Worm (Caenorhabditis elegans) whole organism, L3 larva: Measurements from ENCODE around the gene K09E2.3.

ENCODE experiments used
- ama-1 ChIP-seq: fragments of 150-350 bp; optimal IDR thresholded peaks from 2 replicates; lab custom pipeline; 2018
- ceh-82 ChIP-seq: fragments of 150-350 bp; optimal IDR thresholded peaks from 2 replicates; lab custom pipeline; 2014; ENCODE audit warnings: missing biosample characterization, missing genetic modification characterization
- ceh-9 ChIP-seq: sonication (generic microtip); optimal IDR thresholded peaks from 2 replicates; lab custom pipeline; 2018; ENCODE audit warnings: missing biosample characterization, missing genetic modification characterization
- egl-27 ChIP-seq: sonication (generic microtip); optimal IDR thresholded peaks from 4 replicates; lab custom pipeline; 2017; ENCODE audit warnings: missing biosample characterization, missing genetic modification reagents, missing genetic modification characterization
- egl-5 ChIP-seq: fragments of 150-350 bp; optimal IDR thresholded peaks from 2 replicates; lab custom pipeline; 2017; ENCODE audit warnings: missing biosample characterization, missing genetic modification reagents, missing genetic modification characterization, inconsistent platforms
- elt-2 ChIP-seq: sonication (generic microtip); optimal IDR thresholded peaks from 2 replicates; lab custom pipeline; 2016; ENCODE audit warnings: missing genetic modification reagents, mild to moderate bottlenecking, missing genetic modification characterization, missing compliant biosample characterization
- elt-3 ChIP-seq, 3 experiments: fragments of 150-350 bp in 1 of 3; sonication (generic microtip) in 2 of 3; optimal IDR thresholded peaks; 2 replicates in 2 of 3; 4 replicates in 1 of 3; lab custom pipeline; 2014 to 2017; ENCODE audit warnings: missing biosample characterization in 3 of 3, missing genetic modification characterization in 3 of 3
- fkh-2 ChIP-seq: fragments of 150-350 bp; optimal IDR thresholded peaks from 2 replicates; lab custom pipeline; 2014; ENCODE audit warnings: missing biosample characterization, missing genetic modification reagents, missing genetic modification characterization
- fos-1 ChIP-seq: fragments of 150-350 bp; optimal IDR thresholded peaks from 2 replicates; lab custom pipeline; 2014; ENCODE audit warnings: missing biosample characterization, missing genetic modification characterization
- hmg-11 ChIP-seq: sonication (generic microtip); optimal IDR thresholded peaks from 2 replicates; lab custom pipeline; 2016; ENCODE audit warnings: missing genetic modification characterization, missing compliant biosample characterization
- jun-1 ChIP-seq: fragments of 150-350 bp; optimal IDR thresholded peaks from 2 replicates; lab custom pipeline; 2014; ENCODE audit warnings: missing biosample characterization, missing genetic modification reagents, missing genetic modification characterization
- lin-15B ChIP-seq: fragments of 150-350 bp; optimal IDR thresholded peaks from 2 replicates; lab custom pipeline; 2014; ENCODE audit warnings: missing biosample characterization, missing genetic modification characterization
- lsy-12 ChIP-seq: sonication (generic microtip); optimal IDR thresholded peaks from 2 replicates; lab custom pipeline; 2016; ENCODE audit warnings: mild to moderate bottlenecking, missing genetic modification characterization, missing compliant biosample characterization
- mdl-1 ChIP-seq: fragments of 150-350 bp; optimal IDR thresholded peaks from 2 replicates; lab custom pipeline; 2014; ENCODE audit warnings: missing biosample characterization, missing genetic modification characterization
- mml-1 ChIP-seq: fragments of 150-350 bp; sonication (generic microtip); optimal IDR thresholded peaks from 3 replicates; lab custom pipeline; 2014; ENCODE audit warnings: missing biosample characterization, missing genetic modification characterization
- nfya-1 ChIP-seq: sonication (generic microtip); optimal IDR thresholded peaks from 2 replicates; lab custom pipeline; 2017; ENCODE audit warnings: missing genetic modification characterization, mild to moderate bottlenecking, missing compliant biosample characterization, antibody characterized with exemption, moderate library complexity; ENCODE audit not compliant: insufficient read depth
- nhr-12 ChIP-seq: fragments of 150-350 bp; optimal IDR thresholded peaks from 2 replicates; lab custom pipeline; 2014; ENCODE audit warnings: missing biosample characterization, missing genetic modification characterization
- nhr-237 ChIP-seq: fragments of 150-350 bp; optimal IDR thresholded peaks from 2 replicates; lab custom pipeline; 2014; ENCODE audit warnings: missing biosample characterization, missing genetic modification characterization
- nhr-25 ChIP-seq: sonication (generic microtip); optimal IDR thresholded peaks from 2 replicates; lab custom pipeline; 2017; ENCODE audit warnings: missing biosample characterization, missing genetic modification characterization
- nhr-43 ChIP-seq: sonication (generic microtip); optimal IDR thresholded peaks from 2 replicates; lab custom pipeline; 2016; ENCODE audit warnings: mild to moderate bottlenecking, missing genetic modification characterization, missing compliant biosample characterization; ENCODE audit not compliant: poor library complexity, severe bottlenecking
- nhr-67 ChIP-seq: fragments of 150-350 bp; optimal IDR thresholded peaks from 2 replicates; lab custom pipeline; 2014; ENCODE audit warnings: missing biosample characterization, missing genetic modification characterization
- pha-4 ChIP-seq: fragments of 150-350 bp; optimal IDR thresholded peaks from 2 replicates; lab custom pipeline; 2014; ENCODE audit warnings: missing biosample characterization, missing genetic modification reagents, missing genetic modification characterization
- pqm-1 ChIP-seq: fragments of 150-350 bp; optimal IDR thresholded peaks from 2 replicates; lab custom pipeline; 2017; ENCODE audit warnings: missing biosample characterization, missing genetic modification characterization, inconsistent platforms
- sea-2 ChIP-seq: fragments of 150-350 bp; sonication (generic microtip); optimal IDR thresholded peaks from 4 replicates; lab custom pipeline; 2014; ENCODE audit warnings: missing biosample characterization, missing genetic modification reagents, missing genetic modification characterization
- skn-1 ChIP-seq: fragments of 150-350 bp; optimal IDR thresholded peaks from 2 replicates; lab custom pipeline; 2014; ENCODE audit warnings: missing biosample characterization, missing genetic modification characterization
- snpc-4 ChIP-seq: fragments of 150-350 bp; optimal IDR thresholded peaks from 2 replicates; lab custom pipeline; 2014; ENCODE audit warnings: missing biosample characterization, missing genetic modification characterization
- tbx-2 ChIP-seq: sonication (generic microtip); optimal IDR thresholded peaks from 2 replicates; lab custom pipeline; 2016; ENCODE audit warnings: mild to moderate bottlenecking, missing genetic modification characterization, missing compliant biosample characterization
- unc-39 ChIP-seq: sonication (generic microtip); optimal IDR thresholded peaks from 4 replicates; lab custom pipeline; 2017; ENCODE audit warnings: missing biosample characterization, missing genetic modification characterization
- unc-62 ChIP-seq: fragments of 150-350 bp; sonication (generic microtip); optimal IDR thresholded peaks from 4 replicates; lab custom pipeline; 2014; ENCODE audit warnings: missing biosample characterization, missing genetic modification reagents, missing genetic modification characterization
- zag-1 ChIP-seq: fragments of 150-350 bp; optimal IDR thresholded peaks from 2 replicates; lab custom pipeline; 2014; ENCODE audit warnings: missing biosample characterization, missing genetic modification characterization
- ztf-11 ChIP-seq: fragments of 150-350 bp; optimal IDR thresholded peaks from 2 replicates; lab custom pipeline; 2014; ENCODE audit warnings: missing biosample characterization, missing genetic modification characterization

K09E2.3 gene

DNA sequence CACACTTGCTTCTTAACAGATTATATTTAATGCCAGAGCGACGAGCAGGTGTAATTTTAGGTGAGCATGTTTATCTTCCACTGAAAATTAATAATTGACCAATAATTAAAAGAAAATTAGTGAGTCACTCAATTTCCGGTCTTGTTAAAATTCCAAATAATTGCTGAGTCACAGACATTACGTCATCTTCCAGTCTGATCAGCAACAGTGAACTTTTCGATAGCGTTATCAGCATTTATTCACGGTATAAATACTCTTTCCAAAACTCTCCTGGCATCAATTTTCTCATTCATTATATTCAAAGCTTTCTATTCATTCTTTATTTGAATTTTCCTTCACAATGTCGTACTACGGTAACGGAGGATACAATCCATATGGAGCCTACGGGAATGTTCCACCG lies 36.5 kb downstream of the K09E2.3 start, which contains the start of gene kreg-1:
Gene kreg-1, plus strand, starts transcription at position 341 of the 400 bp plus-strand sequence.
- TF ChIP-seq elt-2 (tag; lab: Kevin White, UChicago) (peak; percentile 56), lsy-12 (tag; lab: Kevin White, UChicago) (no peak), mml-1 (tag; lab: Kevin White, UChicago) (no peak), pqm-1 (peak; percentile 83)
- TF ChIP-seq, all 47 proteins: peak for 2

DNA sequence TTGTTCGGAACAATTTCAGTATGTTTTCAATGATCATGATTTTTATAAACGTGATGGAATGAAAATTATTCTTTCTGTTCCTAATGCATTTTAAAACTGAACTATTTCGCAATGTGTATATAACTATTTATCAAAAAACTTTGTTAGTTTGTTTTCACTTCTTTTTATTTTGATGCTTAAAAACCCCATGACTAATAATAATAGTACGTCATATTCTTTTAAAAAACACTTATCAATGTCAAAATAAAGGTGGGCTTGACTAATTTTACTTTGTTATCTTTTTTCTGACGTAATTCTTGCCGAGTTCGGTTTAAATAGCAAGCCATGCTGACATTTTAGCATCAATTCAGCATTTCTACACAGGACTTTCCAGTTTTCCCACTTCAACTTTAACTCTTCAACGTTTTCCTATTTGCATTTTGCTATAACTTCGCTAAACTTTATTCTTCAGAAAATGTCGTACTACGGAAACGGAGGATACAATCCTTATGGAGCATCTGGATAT lies 38.3 kb downstream of the K09E2.3 start, which contains the start of gene F53A9.1:
Gene F53A9.1, plus strand, starts transcription at position 455 of the 505 bp plus-strand sequence.
- TF ChIP-seq ztf-11 (tag; lab: Kevin White, UChicago) (no peak), ceh-9 (no peak), pqm-1 (peak; percentile 18), fos-1 (tag; lab: Kevin White, UChicago) (no peak), nfya-1 (no peak), elt-2 (tag; lab: Kevin White, UChicago) (peak; percentile 28), lin-15B (tag; lab: Kevin White, UChicago) (no peak), fkh-2 (tag; lab: Kevin White, UChicago) (no peak), hmg-11 (tag; lab: Kevin White, UChicago) (no peak), pha-4 (tag; lab: Kevin White, UChicago) (peak; percentile 1), mdl-1 (tag; lab: Kevin White, UChicago) (no peak)

- TF ChIP-seq elt-2 (tag; lab: Kevin White, UChicago) (peak; percentile 89), mml-1 (tag; lab: Kevin White, UChicago) (no peak), pha-4 (tag; lab: Kevin White, UChicago) (peak; percentile 40), fkh-2 (tag; lab: Kevin White, UChicago) (no peak), skn-1 (tag; lab: Kevin White, UChicago) (peak; percentile 55), jun-1 (peak; percentile 43), pqm-1 (peak; percentile 77)
- TF ChIP-seq, all 47 proteins: peak for 5
These were observed 39.8 kb downstream of the K09E2.3 start for ce11 chrX:8712662-8713061.

ce11 chrX:8713754-8714295 lies 40.9 kb downstream of the K09E2.3 start, which contains the start of gene F53A9.6:
Gene F53A9.6 (minus strand): TSS chrX:8713804.
- TF ChIP-seq sea-2, result no peak
- no peak for TF ChIP-seq ama-1
- peak; percentile 44 for TF ChIP-seq jun-1
- no peak for TF ChIP-seq tbx-2 (tag; lab: Kevin White, UChicago)
- TF ChIP-seq egl-5 (tag; lab: Kevin White, UChicago), result no peak
- TF ChIP-seq fos-1 (tag; lab: Kevin White, UChicago), result no peak
- TF ChIP-seq nhr-25 (tag; lab: Kevin White, UChicago), result no peak
- no peak for TF ChIP-seq lin-15B (tag; lab: Kevin White, UChicago)
- no peak for TF ChIP-seq nhr-43 (tag; lab: Kevin White, UChicago)
- peak; percentile 73 for TF ChIP-seq pqm-1
- TF ChIP-seq egl-27, result no peak
- TF ChIP-seq pha-4 (tag; lab: Kevin White, UChicago), result peak; percentile 49
- no peak for TF ChIP-seq ztf-11 (tag; lab: Kevin White, UChicago)
- TF ChIP-seq elt-3 (tag; optimal IDR thresholded peaks at IDR 0.05; lab: Kevin White, UChicago), result no peak
- TF ChIP-seq zag-1 (tag; lab: Kevin White, UChicago), result no peak
- TF ChIP-seq nhr-67 (tag; lab: Kevin White, UChicago), result no peak
- peak; percentile 77 for TF ChIP-seq elt-2 (tag; lab: Kevin White, UChicago)
- TF ChIP-seq hmg-11 (tag; lab: Kevin White, UChicago), result no peak
- TF ChIP-seq unc-62 (GFP tag; lab: Kevin White, UChicago), result no peak
- TF ChIP-seq, all 47 proteins: peak for 4

ce11 chrX:8714845-8715244 lies 42.0 kb downstream of the K09E2.3 start:
- no peak for TF ChIP-seq lsy-12 (tag; lab: Kevin White, UChicago)
- TF ChIP-seq elt-2 (tag; lab: Kevin White, UChicago), result peak; percentile 56

- no peak for TF ChIP-seq nfya-1
- TF ChIP-seq nhr-25 (tag; lab: Kevin White, UChicago), result no peak
- no peak for TF ChIP-seq pqm-1
- TF ChIP-seq fkh-2 (tag; lab: Kevin White, UChicago), result no peak
- peak; percentile 33 for TF ChIP-seq elt-2 (tag; lab: Kevin White, UChicago)
- TF ChIP-seq ceh-82 (tag; lab: Kevin White, UChicago), result no peak
- no peak for TF ChIP-seq fos-1 (tag; lab: Kevin White, UChicago)
- TF ChIP-seq zag-1 (tag; lab: Kevin White, UChicago), result no peak
- no peak for TF ChIP-seq ama-1
- TF ChIP-seq pha-4 (tag; lab: Kevin White, UChicago), result peak; percentile 16
- TF ChIP-seq mml-1 (tag; lab: Kevin White, UChicago), result no peak
- no peak for TF ChIP-seq nhr-12 (tag; lab: Kevin White, UChicago)
- no peak for TF ChIP-seq snpc-4 (tag; lab: Kevin White, UChicago)
- no peak for TF ChIP-seq nhr-237
- no peak for TF ChIP-seq unc-39
These were observed 43.9 kb downstream of the K09E2.3 start, which contains the start of gene F53A9.7 for ce11 chrX:8716822-8717221. Gene F53A9.7 (minus strand): TSS chrX:8716922.
